Fruit fly (Drosophila melanogaster) whole organism, embryonic: ENCODE results near the gene CG13623.
A peak's percentile ranks its signal among the peaks of the same experiment; 100 is the strongest.

Experiments
- Ada2b ChIP-seq: fragments of 200-800 bp; sonication (Bioruptor generic); IDR thresholded peaks from 2 replicates; pipeline ENCODE4 v1.3.6; 2022; ENCODE audit warnings: missing biosample characterization, missing genetic modification characterization
- B-H2 ChIP-seq: fragments of 200-800 bp; sonication (Bioruptor generic); optimal IDR thresholded peaks from 2 replicates; lab custom pipeline; 2018; ENCODE audit warnings: missing biosample characterization, mild to moderate bottlenecking, missing genetic modification characterization
- Bteb2 ChIP-seq: fragments of 200-800 bp; sonication (Bioruptor generic); optimal IDR thresholded peaks from 2 replicates; lab custom pipeline; 2016; ENCODE audit warnings: missing biosample characterization, missing genetic modification characterization
- CG12071 ChIP-seq: fragments of 200-800 bp; sonication (Bioruptor generic); optimal IDR thresholded peaks from 3 replicates; lab custom pipeline; 2018; ENCODE audit warnings: missing biosample characterization, mild to moderate bottlenecking, missing genetic modification characterization
- CG13775 ChIP-seq: fragments of 200-800 bp; sonication (Bioruptor generic); optimal IDR thresholded peaks from 3 replicates; lab custom pipeline; 2017; ENCODE audit warnings: missing biosample characterization, mild to moderate bottlenecking, missing genetic modification characterization
- CG16779 ChIP-seq: fragments of 200-800 bp; sonication (Bioruptor generic); IDR thresholded peaks from 2 replicates; pipeline ENCODE4 v1.3.6; 2022; ENCODE audit warnings: missing biosample characterization, missing genetic modification characterization
- CG17612 ChIP-seq: fragments of 200-800 bp; sonication (Bioruptor generic); IDR thresholded peaks from 2 replicates; pipeline ENCODE4 v1.3.6; 2022; ENCODE audit warnings: missing biosample characterization, missing genetic modification characterization
- CG2116 ChIP-seq: fragments of 200-800 bp; sonication (Bioruptor generic); optimal IDR thresholded peaks from 3 replicates; lab custom pipeline; 2018; ENCODE audit warnings: missing biosample characterization, mild to moderate bottlenecking, missing genetic modification characterization
- CG2120 ChIP-seq: fragments of 200-800 bp; sonication (Bioruptor generic); optimal IDR thresholded peaks from 3 replicates; lab custom pipeline; 2016; ENCODE audit warnings: missing biosample characterization, missing genetic modification characterization
- CG31224 ChIP-seq: fragments of 200-800 bp; sonication (Bioruptor generic); IDR thresholded peaks from 2 replicates; pipeline ENCODE4 v1.3.6; 2022; ENCODE audit warnings: missing biosample characterization, missing genetic modification characterization
- CG31441 ChIP-seq: fragments of 200-800 bp; sonication (Bioruptor generic); IDR thresholded peaks from 2 replicates; pipeline ENCODE4 v1.3.6; 2022; ENCODE audit warnings: missing biosample characterization, missing genetic modification characterization
- CG3281 ChIP-seq: fragments of 200-800 bp; sonication (Bioruptor generic); optimal IDR thresholded peaks from 3 replicates; lab custom pipeline; 2017; ENCODE audit warnings: missing biosample characterization, mild to moderate bottlenecking, missing genetic modification characterization
- CG3847 ChIP-seq: fragments of 200-800 bp; sonication (Bioruptor generic); IDR thresholded peaks from 2 replicates; pipeline ENCODE4 v1.3.6; 2022; ENCODE audit warnings: missing biosample characterization, missing genetic modification characterization
- CG4282 ChIP-seq: fragments of 200-800 bp; sonication (Bioruptor generic); optimal IDR thresholded peaks from 2 replicates; lab custom pipeline; 2016; ENCODE audit warnings: missing biosample characterization, missing genetic modification characterization
- CG6654 ChIP-seq: fragments of 200-800 bp; sonication (Bioruptor generic); optimal IDR thresholded peaks from 2 replicates; lab custom pipeline; 2017; ENCODE audit warnings: missing biosample characterization, mild to moderate bottlenecking, missing genetic modification characterization
- CG7786 ChIP-seq: fragments of 200-800 bp; sonication (Bioruptor generic); optimal IDR thresholded peaks from 2 replicates; lab custom pipeline; 2016; ENCODE audit warnings: missing biosample characterization, missing genetic modification characterization
- CG8290 ChIP-seq, 3 experiments: fragments of 200-800 bp; sonication (Bioruptor generic); optimal IDR thresholded peaks; 2 replicates each; lab custom pipeline; 2016 to 2019; ENCODE audit warnings: missing biosample characterization in 3 of 3, missing genetic modification characterization in 3 of 3, mild to moderate bottlenecking in 2 of 3, moderate library complexity in 1 of 3
- CG9727 ChIP-seq: fragments of 200-800 bp; sonication (Bioruptor generic); optimal IDR thresholded peaks from 3 replicates; lab custom pipeline; 2017; ENCODE audit warnings: missing biosample characterization, mild to moderate bottlenecking, missing genetic modification characterization
- Ets65A ChIP-seq: fragments of 200-800 bp; sonication (Bioruptor generic); peaks from one replicate; lab custom pipeline; 2016; ENCODE audit warnings: missing biosample characterization, missing genetic modification characterization
- Fer1 ChIP-seq: fragments of 200-800 bp; sonication (Bioruptor generic); optimal IDR thresholded peaks from 2 replicates; lab custom pipeline; 2017; ENCODE audit warnings: missing biosample characterization, mild to moderate bottlenecking, missing genetic modification characterization
- H15 ChIP-seq: fragments of 200-800 bp; sonication (Bioruptor generic); IDR thresholded peaks from 3 replicates; pipeline ENCODE4 v1.3.6; 2022; ENCODE audit warnings: missing biosample characterization, missing genetic modification characterization
- H2.0 ChIP-seq: fragments of 200-800 bp; sonication (Bioruptor generic); IDR thresholded peaks from 2 replicates; pipeline ENCODE4 v1.3.6; 2022; ENCODE audit warnings: missing biosample characterization, missing genetic modification characterization
- MBD-R2 ChIP-seq: fragments of 200-800 bp; sonication (Bioruptor generic); IDR thresholded peaks from 2 replicates; pipeline ENCODE4 v1.3.6; 2022; ENCODE audit warnings: missing biosample characterization, missing genetic modification characterization
- Med ChIP-seq: fragments of 200-800 bp; sonication (Bioruptor generic); peaks from one replicate; lab custom pipeline; 2016; ENCODE audit warnings: missing biosample characterization, missing genetic modification characterization, mild to moderate bottlenecking, inconsistent platforms, moderate library complexity
- Optix ChIP-seq: fragments of 200-800 bp; sonication (Bioruptor generic); IDR thresholded peaks from 3 replicates; pipeline ENCODE4 v1.3.6; 2022; ENCODE audit warnings: missing biosample characterization, missing genetic modification characterization
- Sox100B ChIP-seq: fragments of 200-800 bp; sonication (Bioruptor generic); optimal IDR thresholded peaks from 3 replicates; lab custom pipeline; 2018; ENCODE audit warnings: missing biosample characterization, mild to moderate bottlenecking, missing genetic modification characterization
- Sox102F ChIP-seq: fragments of 200-800 bp; sonication (Bioruptor generic); optimal IDR thresholded peaks from 2 replicates; lab custom pipeline; 2018; ENCODE audit warnings: missing biosample characterization, mild to moderate bottlenecking, missing genetic modification characterization, moderate library complexity
- Sry-δ ChIP-seq: fragments of 200-800 bp; sonication (Bioruptor generic); optimal IDR thresholded peaks from 2 replicates; lab custom pipeline; 2016; ENCODE audit warnings: missing biosample characterization, missing genetic modification characterization
- Trl ChIP-seq, 3 experiments: fragments of >200 bp in 2 of 3; fragments of 200-800 bp in 1 of 3; sonication (Bioruptor generic) in 1 of 3; optimal IDR thresholded peaks; 2 replicates in 1 of 3; 3 replicates in 2 of 3; lab custom pipeline; 2016 to 2017; ENCODE audit warnings: missing biosample characterization in 1 of 3, missing genetic modification characterization in 1 of 3
- Xbp1 ChIP-seq: fragments of 200-800 bp; sonication (Bioruptor generic); optimal IDR thresholded peaks from 3 replicates; lab custom pipeline; 2016; ENCODE audit warnings: missing biosample characterization, mild to moderate bottlenecking, missing genetic modification characterization
- al ChIP-seq: fragments of 200-800 bp; sonication (Bioruptor generic); IDR thresholded peaks from 2 replicates; pipeline ENCODE4 v1.3.6; 2022; ENCODE audit warnings: missing biosample characterization, missing genetic modification characterization
- ase ChIP-seq: fragments of 200-800 bp; sonication (Bioruptor generic); IDR thresholded peaks from 3 replicates; pipeline ENCODE4 v1.3.6; 2022; ENCODE audit warnings: missing biosample characterization, missing genetic modification characterization
- ato ChIP-seq: fragments of 200-800 bp; sonication (Bioruptor generic); IDR thresholded peaks from 2 replicates; pipeline ENCODE4 v1.3.6; 2022; ENCODE audit warnings: missing biosample characterization, missing genetic modification characterization; ENCODE audit not compliant: partially characterized antibody
- cad ChIP-seq: fragments of >200 bp; optimal IDR thresholded peaks from 2 replicates; lab custom pipeline; 2017; ENCODE audit warnings: missing biosample characterization, missing genetic modification characterization
- crol ChIP-seq: fragments of 200-800 bp; sonication (Bioruptor generic); IDR thresholded peaks from 2 replicates; pipeline ENCODE4 v1.3.6; 2022; ENCODE audit warnings: missing biosample characterization, missing genetic modification characterization
- fd3F ChIP-seq: fragments of 200-800 bp; sonication (Bioruptor generic); optimal IDR thresholded peaks from 2 replicates; lab custom pipeline; 2018; ENCODE audit warnings: missing biosample characterization, mild to moderate bottlenecking, missing genetic modification characterization, moderate library complexity
- fru ChIP-seq: fragments of >200 bp; optimal IDR thresholded peaks from 2 replicates; lab custom pipeline; 2017
- jigr1 ChIP-seq: fragments of 200-800 bp; sonication (Bioruptor generic); IDR thresholded peaks from 3 replicates; pipeline ENCODE4 v1.3.6; 2022; ENCODE audit warnings: missing biosample characterization, missing genetic modification characterization
- kah ChIP-seq: fragments of 200-800 bp; sonication (Bioruptor generic); optimal IDR thresholded peaks from 2 replicates; lab custom pipeline; 2018; ENCODE audit warnings: missing biosample characterization, mild to moderate bottlenecking, missing genetic modification characterization
- lmd ChIP-seq: fragments of 200-800 bp; sonication (Bioruptor generic); IDR thresholded peaks from 2 replicates; pipeline ENCODE4 v1.3.6; 2022; ENCODE audit warnings: missing biosample characterization, missing genetic modification characterization
- mam ChIP-seq: fragments of 200-800 bp; sonication (Bioruptor generic); optimal IDR thresholded peaks from 3 replicates; lab custom pipeline; 2016; ENCODE audit warnings: missing biosample characterization, missing genetic modification characterization
- pan ChIP-seq, 4 experiments: fragments of >200 bp in 3 of 4; fragments of 200-800 bp in 1 of 4; sonication (Bioruptor generic) in 1 of 4; optimal IDR thresholded peaks in 3 of 4; IDR thresholded peaks in 1 of 4; 2 replicates each; pipeline versions ENCODE4 v1.3.6 to Lab custom; 2017 to 2022; ENCODE audit warnings: missing biosample characterization in 2 of 4, missing genetic modification characterization in 2 of 4, mixed read lengths in 1 of 4
- prd ChIP-seq, 3 experiments: fragments of >200 bp in 2 of 3; fragments of 200-800 bp in 1 of 3; sonication (Bioruptor generic) in 1 of 3; optimal IDR thresholded peaks in 2 of 3; IDR thresholded peaks in 1 of 3; 2 replicates in 2 of 3; 3 replicates in 1 of 3; pipeline versions ENCODE4 v1.3.6 to Lab custom; 2017 to 2022; ENCODE audit warnings: missing biosample characterization in 1 of 3, missing genetic modification characterization in 1 of 3
- slbo ChIP-seq: fragments of 200-800 bp; sonication (Bioruptor generic); IDR thresholded peaks from 2 replicates; pipeline ENCODE4 v1.3.6; 2022; ENCODE audit warnings: missing biosample characterization, missing genetic modification characterization
- sna ChIP-seq: fragments of 200-800 bp; sonication (Bioruptor generic); IDR thresholded peaks from 2 replicates; pipeline ENCODE4 v1.3.6; 2022; ENCODE audit warnings: missing biosample characterization, missing genetic modification characterization; ENCODE audit not compliant: partially characterized antibody
- vvl ChIP-seq: fragments of 200-800 bp; sonication (Bioruptor generic); IDR thresholded peaks from 2 replicates; pipeline ENCODE4 v1.3.6; 2022; ENCODE audit warnings: missing biosample characterization, missing genetic modification characterization
- wdn ChIP-seq: fragments of 200-800 bp; sonication (Bioruptor generic); IDR thresholded peaks from 2 replicates; pipeline ENCODE4 v1.3.6; 2022; ENCODE audit warnings: missing biosample characterization, missing genetic modification characterization

CG13623 gene

DNA sequence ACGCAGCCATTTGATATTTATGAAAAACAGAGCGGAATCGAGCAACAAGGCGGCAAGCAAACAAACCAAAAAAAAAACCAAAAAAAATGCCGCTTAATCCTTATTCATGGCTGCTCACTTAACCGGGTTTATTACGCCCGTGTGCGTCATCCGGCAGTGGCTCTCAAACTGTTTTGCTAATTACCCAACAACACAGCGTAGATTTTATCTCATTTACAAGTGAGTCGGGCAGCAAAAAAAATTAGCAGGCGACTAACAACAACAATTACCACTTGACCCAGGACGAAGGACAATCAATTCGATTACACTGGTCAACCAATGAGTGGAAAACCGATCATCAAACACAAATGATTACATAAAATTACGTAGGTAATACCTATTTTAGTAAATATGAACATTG, 17.9 kb upstream of the CG13623 start:
- TF ChIP-seq fru (no peak), Ets65A (GFP tag; lab: Kevin White, UChicago) (peak; percentile 67), cad (peak; percentile 26), CG6654 (GFP tag; lab: Kevin White, UChicago) (peak; percentile 80)

DNA sequence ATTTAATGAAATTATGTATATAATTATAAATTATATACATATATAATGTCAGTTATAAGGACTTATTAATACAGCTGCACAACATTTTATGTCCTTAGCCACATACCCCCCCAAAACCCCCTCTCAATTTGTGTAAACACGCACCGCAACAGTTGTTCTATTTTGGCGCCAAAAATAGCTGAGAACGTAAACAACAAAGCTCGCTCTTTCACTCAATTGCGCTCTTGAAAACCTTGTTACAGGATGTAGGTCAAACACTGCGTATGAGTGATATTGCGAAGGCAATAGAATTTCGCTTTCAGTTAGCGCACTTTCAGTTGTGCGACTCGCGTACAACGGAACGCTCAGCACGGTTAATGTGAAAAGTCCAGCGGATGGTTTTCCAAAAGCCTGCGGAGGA, 14.0 kb upstream of the CG13623 start, which contains the start of gene Esyt2:
TSS of gene Esyt2 (plus strand) at position 332 of the 400 bp plus-strand sequence.
- TF ChIP-seq vvl (GFP tag; lab: Robert Waterston, UW) (peak; percentile 62), CG4282 (GFP tag; lab: Kevin White, UChicago) (no peak), Bteb2 (no peak), pan (optimal IDR thresholded peaks at IDR 0.05; lab: Kevin White, UChicago) (no peak), pan (GFP tag; optimal IDR thresholded peaks at IDR 0.05 in 1 of 2, IDR thresholded peaks at IDR 0.05 in 1 of 2) (peak in 1 of 2 experiments; percentile 55), al (0 out of 2 replicates have a peak, but pooled peaks have one; percentile 46), CG9727 (GFP tag; lab: Kevin White, UChicago) (peak; percentile 27), ase (peak; percentile 37; the same call in 1 of the 3 replicates), lmd (peak; percentile 49; the same call in 1 of the 2 replicates), CG31224 (GFP tag; lab: Robert Waterston, UW) (peak; percentile 59; the same call in 1 of the 2 replicates), CG7786 (GFP tag; lab: Kevin White, UChicago) (no peak), mam (GFP tag; lab: Kevin White, UChicago) (peak; percentile 10), sna (GFP tag; lab: Robert Waterston, UW) (no peak), H2.0 (GFP tag; lab: Robert Waterston, UW) (peak; percentile 32; the same call in 1 of the 2 replicates), jigr1 (no peak), B-H2 (GFP tag; lab: Kevin White, UChicago) (peak; percentile 5), CG8290 (GFP tag; optimal IDR thresholded peaks at IDR 0.05; lab: Kevin White, UChicago) (no peak), CG8290 (tag; optimal IDR thresholded peaks at IDR 0.05; lab: Kevin White, UChicago) (peak in 1 of 2 experiments; percentile 51), H15 (0 out of 3 replicates have a peak, but pooled peaks have one; percentile 47), Sry-δ (GFP tag; lab: Kevin White, UChicago) (no peak), CG13775 (GFP tag; lab: Kevin White, UChicago) (peak; percentile 20), Ada2b (GFP tag; lab: Robert Waterston, UW) (no peak), slbo (GFP tag; lab: Robert Waterston, UW) (peak; percentile 77), Trl (optimal IDR thresholded peaks at IDR 0.05; lab: Kevin White, UChicago) (peak; percentile 38 to 42), Trl (GFP tag; optimal IDR thresholded peaks at IDR 0.05; lab: Kevin White, UChicago) (no peak), wdn (peak; percentile 37; the same call in 1 of the 2 replicates), Fer1 (GFP tag; lab: Kevin White, UChicago) (peak; percentile 46), Sox102F (GFP tag; lab: Kevin White, UChicago) (peak; percentile 55), CG2116 (GFP tag; lab: Kevin White, UChicago) (no peak), CG17612 (GFP tag; lab: Robert Waterston, UW) (no peak), Ets65A (GFP tag; lab: Kevin White, UChicago) (no peak), Med (GFP tag; lab: Kevin White, UChicago) (peak; percentile 79), CG2120 (GFP tag; lab: Kevin White, UChicago) (peak; percentile 27), ato (no peak), Xbp1 (GFP tag; lab: Kevin White, UChicago) (peak; percentile 26), Sox100B (GFP tag; lab: Kevin White, UChicago) (peak; percentile 19), CG3847 (GFP tag; lab: Robert Waterston, UW) (peak; percentile 14; the same call in 1 of the 2 replicates), CG3281 (GFP tag; lab: Kevin White, UChicago) (peak; percentile 54), Optix (GFP tag; lab: Robert Waterston, UW) (0 out of 3 replicates have a peak, but pooled peaks have one; percentile 30), CG16779 (GFP tag; lab: Robert Waterston, UW) (0 out of 2 replicates have a peak, but pooled peaks have one; percentile 7), CG31441 (GFP tag; lab: Robert Waterston, UW) (0 out of 2 replicates have a peak, but pooled peaks have one; percentile 20), fd3F (GFP tag; lab: Kevin White, UChicago) (peak; percentile 4), prd (optimal IDR thresholded peaks at IDR 0.05; lab: Kevin White, UChicago) (no peak), prd (GFP tag; IDR thresholded peaks at IDR 0.05; lab: Robert Waterston, UW) (peak; percentile 27; the same call in 1 of the 3 replicates), crol (GFP tag; lab: Robert Waterston, UW) (peak; percentile 55; the same call in 1 of the 2 replicates), CG12071 (GFP tag; lab: Kevin White, UChicago) (peak; percentile 33), MBD-R2 (peak; percentile 48; the same call in 1 of the 2 replicates), kah (GFP tag; lab: Kevin White, UChicago) (peak; percentile 65)
